Fruit fly (Drosophila melanogaster) S2 (cell line): ENCODE measurements around the gene CG31139.

Experiments
- CG8478 ChIP-seq: fragments of >200 bp; optimal IDR thresholded peaks from 2 replicates; lab custom pipeline; 2018
- CTCF ChIP-seq, 2 experiments: fragments of >200 bp; optimal IDR thresholded peaks; 2 replicates each; lab custom pipeline; 2018

DNA sequence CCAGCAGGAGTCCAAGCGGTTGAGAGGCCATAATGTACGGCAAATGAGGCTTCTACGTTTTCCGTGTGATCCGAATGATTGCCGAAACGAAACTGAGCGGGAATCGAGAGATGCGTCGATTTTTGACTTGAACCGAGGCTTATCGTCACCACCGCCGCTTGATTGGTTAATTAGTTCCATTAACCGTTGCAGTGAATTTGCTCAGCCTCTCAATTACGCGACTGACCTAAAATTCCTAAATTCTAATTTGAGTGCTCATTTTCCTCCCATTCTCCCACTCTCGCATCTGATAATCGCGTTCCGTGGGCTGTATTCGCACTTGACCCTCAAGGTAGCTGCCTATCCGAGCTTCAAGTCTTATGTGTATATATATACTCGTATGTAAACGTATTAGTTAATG lies 17.2 kb upstream of the CG31139 start, which contains the start of gene Nepl15:
- TF ChIP-seq CTCF (optimal IDR thresholded peaks at IDR 0.05; lab: Kevin White, UChicago) (no peak), CG8478 (lab: Kevin White, UChicago) (no peak)
